Worm (Caenorhabditis elegans) whole organism, mixed stage, embryonic: Measurements from ENCODE around the gene msp-79.
"Not testable (repeated sequence)": the region's sequence is repeated elsewhere in the genome, so short reads cannot be mapped to it uniquely, and the experiment has no call there.

Experiments used
- M03D4.4 ChIP-seq: sonication (generic microtip); optimal IDR thresholded peaks from 2 replicates; lab custom pipeline; 2017; ENCODE audit warnings: mild to moderate bottlenecking, missing genetic modification characterization, missing compliant biosample characterization
- bed-3 ChIP-seq: fragments of 200-800 bp; sonication (Bioruptor generic); optimal IDR thresholded peaks from 3 replicates; lab custom pipeline; 2018; ENCODE audit warnings: mild to moderate bottlenecking, missing genetic modification characterization, moderate library complexity, missing compliant biosample characterization
- blmp-1 ChIP-seq: fragments of 150-350 bp; optimal IDR thresholded peaks from 2 replicates; lab custom pipeline; 2014; ENCODE audit warnings: missing biosample characterization, missing genetic modification characterization
- ceh-39 ChIP-seq: fragments of 150-350 bp; optimal IDR thresholded peaks from 2 replicates; lab custom pipeline; 2014; ENCODE audit warnings: missing biosample characterization, missing genetic modification characterization
- ceh-43 ChIP-seq: fragments of 200-800 bp; sonication (Bioruptor generic); optimal IDR thresholded peaks from 2 replicates; lab custom pipeline; 2018; ENCODE audit warnings: mild to moderate bottlenecking, missing genetic modification characterization, moderate library complexity, missing compliant biosample characterization
- ceh-83 ChIP-seq: fragments of 200-800 bp; sonication (Bioruptor generic); optimal IDR thresholded peaks from 2 replicates; lab custom pipeline; 2018; ENCODE audit warnings: mild to moderate bottlenecking, missing genetic modification characterization, missing compliant biosample characterization
- ces-1 ChIP-seq: fragments of 150-350 bp; optimal IDR thresholded peaks from 2 replicates; lab custom pipeline; 2014; ENCODE audit warnings: missing biosample characterization, missing genetic modification reagents, missing genetic modification characterization
- cnd-1 ChIP-seq: fragments of 200-800 bp; sonication (Bioruptor generic); optimal IDR thresholded peaks from 2 replicates; lab custom pipeline; 2018; ENCODE audit warnings: mild to moderate bottlenecking, missing genetic modification characterization, missing compliant biosample characterization
- drap-1 ChIP-seq: fragments of 200-800 bp; sonication (Bioruptor generic); optimal IDR thresholded peaks from 3 replicates; lab custom pipeline; 2018; ENCODE audit warnings: mild to moderate bottlenecking, missing genetic modification characterization, missing compliant biosample characterization
- elt-1 ChIP-seq: sonication (generic microtip); optimal IDR thresholded peaks from 2 replicates; lab custom pipeline; 2017; ENCODE audit warnings: missing genetic modification characterization, mild to moderate bottlenecking, missing compliant biosample characterization, antibody characterized with exemption, moderate library complexity, borderline replicate concordance; ENCODE audit not compliant: insufficient read depth
- elt-3 ChIP-seq: fragments of 150-350 bp; optimal IDR thresholded peaks from 2 replicates; lab custom pipeline; 2014; ENCODE audit warnings: missing biosample characterization, missing genetic modification characterization
- ham-2 ChIP-seq: fragments of 200-800 bp; sonication (Bioruptor generic); optimal IDR thresholded peaks from 2 replicates; lab custom pipeline; 2018; ENCODE audit warnings: mild to moderate bottlenecking, missing genetic modification characterization, missing compliant biosample characterization
- hlh-1 ChIP-seq: fragments of 150-350 bp; optimal IDR thresholded peaks from 2 replicates; lab custom pipeline; 2014; ENCODE audit warnings: missing biosample characterization, missing genetic modification reagents, missing genetic modification characterization
- lin-32 ChIP-seq: fragments of 200-800 bp; sonication (Bioruptor generic); optimal IDR thresholded peaks from 2 replicates; lab custom pipeline; 2018; ENCODE audit warnings: mild to moderate bottlenecking, missing genetic modification characterization, missing compliant biosample characterization
- lsy-2 ChIP-seq: fragments of 150-350 bp; optimal IDR thresholded peaks from 2 replicates; lab custom pipeline; 2014; ENCODE audit warnings: missing biosample characterization, missing genetic modification characterization
- mab-5 ChIP-seq: fragments of 150-350 bp; optimal IDR thresholded peaks from 2 replicates; lab custom pipeline; 2014; ENCODE audit warnings: missing biosample characterization, missing genetic modification characterization
- mep-1 ChIP-seq: fragments of 150-350 bp; optimal IDR thresholded peaks from 2 replicates; lab custom pipeline; 2017; ENCODE audit warnings: missing biosample characterization, missing genetic modification reagents, missing genetic modification characterization, inconsistent platforms
- nhr-12 ChIP-seq: fragments of 150-350 bp; optimal IDR thresholded peaks from 2 replicates; lab custom pipeline; 2014; ENCODE audit warnings: missing biosample characterization, missing genetic modification characterization
- nhr-2 ChIP-seq: fragments of 150-350 bp; optimal IDR thresholded peaks from 2 replicates; lab custom pipeline; 2014; ENCODE audit warnings: missing biosample characterization, missing genetic modification characterization
- nhr-237 ChIP-seq: fragments of 150-350 bp; optimal IDR thresholded peaks from 2 replicates; lab custom pipeline; 2014; ENCODE audit warnings: missing biosample characterization, missing genetic modification characterization
- nhr-28 ChIP-seq: fragments of 150-350 bp; optimal IDR thresholded peaks from 2 replicates; lab custom pipeline; 2014; ENCODE audit warnings: missing biosample characterization, missing genetic modification characterization
- nhr-76 ChIP-seq: sonication (generic microtip); optimal IDR thresholded peaks from 2 replicates; lab custom pipeline; 2017; ENCODE audit warnings: missing biosample characterization, missing genetic modification characterization
- pha-4 ChIP-seq: fragments of 150-350 bp; optimal IDR thresholded peaks from 2 replicates; lab custom pipeline; 2018; ENCODE audit warnings: missing biosample characterization, missing genetic modification reagents, missing genetic modification characterization
- sem-2 ChIP-seq: fragments of 200-800 bp; sonication (Bioruptor generic); optimal IDR thresholded peaks from 2 replicates; lab custom pipeline; 2018; ENCODE audit warnings: mild to moderate bottlenecking, missing genetic modification characterization, missing compliant biosample characterization
- snpc-4 ChIP-seq: fragments of 150-350 bp; optimal IDR thresholded peaks from 2 replicates; lab custom pipeline; 2014; ENCODE audit warnings: missing biosample characterization, missing genetic modification characterization
- sptf-1 ChIP-seq: sonication (generic microtip); optimal IDR thresholded peaks from 2 replicates; lab custom pipeline; 2017; ENCODE audit warnings: mild to moderate bottlenecking, missing genetic modification characterization, moderate library complexity, missing compliant biosample characterization
- tbx-8 ChIP-seq: fragments of 200-800 bp; sonication (Bioruptor generic); optimal IDR thresholded peaks from 2 replicates; lab custom pipeline; 2018; ENCODE audit warnings: mild to moderate bottlenecking, missing genetic modification characterization, moderate library complexity, missing compliant biosample characterization
- unc-120 ChIP-seq: sonication (generic microtip); optimal IDR thresholded peaks from 2 replicates; lab custom pipeline; 2017; ENCODE audit warnings: missing genetic modification characterization, missing compliant biosample characterization; ENCODE audit not compliant: poor library complexity, severe bottlenecking
- unc-39 ChIP-seq: fragments of 150-350 bp; optimal IDR thresholded peaks from 2 replicates; lab custom pipeline; 2014; ENCODE audit warnings: missing biosample characterization, missing genetic modification characterization
- unc-62 ChIP-seq: fragments of 150-350 bp; optimal IDR thresholded peaks from 2 replicates; lab custom pipeline; 2014; ENCODE audit warnings: missing biosample characterization, missing genetic modification reagents, missing genetic modification characterization
- ztf-11 ChIP-seq: fragments of 150-350 bp; optimal IDR thresholded peaks from 2 replicates; lab custom pipeline; 2014; ENCODE audit warnings: missing biosample characterization, missing genetic modification characterization

Gene msp-79

DNA sequence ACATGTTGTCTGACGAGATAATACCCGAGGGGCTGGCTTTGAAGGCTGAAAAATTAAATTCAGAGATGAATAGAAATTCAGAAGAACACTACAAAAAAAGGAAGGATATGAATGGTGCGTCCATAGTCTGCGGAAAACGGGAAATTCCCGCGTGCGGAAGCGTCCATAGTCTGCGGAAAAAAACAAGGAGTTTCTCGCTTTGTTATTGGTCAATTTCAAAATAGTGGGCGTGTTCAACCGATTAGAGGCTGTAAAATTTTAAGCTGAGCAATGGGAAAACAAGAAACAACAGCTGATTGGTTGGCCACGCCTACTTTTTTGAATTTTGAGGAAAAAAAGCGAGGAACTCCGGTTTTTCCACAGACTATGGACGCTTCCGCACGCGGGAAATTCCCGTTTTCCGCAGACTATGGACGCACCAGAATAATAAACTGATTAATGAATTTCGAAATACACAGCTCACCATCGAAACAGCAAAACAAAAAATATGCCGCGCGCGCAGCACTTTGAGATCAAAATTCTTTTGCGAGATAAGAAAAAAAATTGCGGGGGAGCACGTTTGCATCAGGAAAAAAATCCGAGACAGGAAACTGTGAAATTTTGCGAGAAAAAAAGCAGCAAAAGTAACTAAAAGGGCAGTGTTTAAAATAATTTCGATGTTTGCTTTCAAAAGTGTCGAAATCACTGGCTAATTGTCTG is 26.0 kb downstream of the msp-79 start, which contains the start of gene gln-6:
TSS of gene gln-6 (minus strand) at position 51 of the 699 bp plus-strand sequence.
- not testable (repeated sequence) for TF ChIP-seq tbx-8 (GFP tag; lab: Kevin White, UChicago); elt-1 (tag; lab: Kevin White, UChicago); ces-1 (GFP tag; lab: Kevin White, UChicago)

DNA sequence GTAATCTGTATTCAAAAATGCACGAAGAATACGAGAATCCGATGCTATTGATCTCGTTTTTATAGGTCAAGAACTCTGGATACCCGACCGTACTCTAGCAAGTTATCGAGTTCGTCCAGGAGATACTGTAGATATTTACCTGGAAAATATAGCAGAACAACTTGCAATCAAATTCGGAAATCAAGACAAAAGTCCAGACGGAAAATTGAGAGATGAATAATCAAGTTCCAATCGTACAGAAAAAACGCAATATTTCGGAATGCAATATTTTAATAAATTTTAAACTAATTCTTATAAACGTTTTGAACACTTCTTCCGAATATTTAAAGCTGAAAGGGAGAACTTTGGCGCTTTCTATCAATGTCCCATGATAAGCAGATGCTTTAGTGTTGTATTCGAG is 28.0 kb downstream of the msp-79 start:
- TF ChIP-seq lsy-2 (tag; lab: Kevin White, UChicago) = no peak
- no peak for TF ChIP-seq lin-32 (GFP tag; lab: Kevin White, UChicago)
- no peak for TF ChIP-seq ham-2 (GFP tag; lab: Kevin White, UChicago)
- TF ChIP-seq cnd-1 (tag; lab: Kevin White, UChicago) = no peak
- TF ChIP-seq nhr-2 = no peak
- TF ChIP-seq ces-1 (GFP tag; lab: Kevin White, UChicago) = no peak
- no peak for TF ChIP-seq tbx-8 (GFP tag; lab: Kevin White, UChicago)
- TF ChIP-seq unc-120 (tag; lab: Kevin White, UChicago) = no peak
- TF ChIP-seq mab-5 (tag; lab: Kevin White, UChicago) = no peak
- no peak for TF ChIP-seq drap-1 (GFP tag; lab: Kevin White, UChicago)
- no peak for TF ChIP-seq nhr-28 (tag; lab: Kevin White, UChicago)
- TF ChIP-seq pha-4 (tag; lab: Kevin White, UChicago) = no peak
- TF ChIP-seq ceh-39 (tag; lab: Kevin White, UChicago) = no peak
- TF ChIP-seq hlh-1 = no peak
- TF ChIP-seq ztf-11 (tag; lab: Kevin White, UChicago) = no peak
- TF ChIP-seq sptf-1 (tag; lab: Kevin White, UChicago) = no peak

- TF ChIP-seq pha-4 (tag; lab: Kevin White, UChicago) = no peak
- TF ChIP-seq lsy-2 (tag; lab: Kevin White, UChicago) = no peak
- TF ChIP-seq nhr-2 = no peak
- TF ChIP-seq nhr-237 (tag; lab: Kevin White, UChicago) = no peak
- TF ChIP-seq blmp-1 = no peak
- no peak for TF ChIP-seq nhr-76
- TF ChIP-seq elt-3 = no peak
- no peak for TF ChIP-seq nhr-28 (tag; lab: Kevin White, UChicago)
- no peak for TF ChIP-seq elt-1 (tag; lab: Kevin White, UChicago)
- no peak for TF ChIP-seq cnd-1 (tag; lab: Kevin White, UChicago)
- no peak for TF ChIP-seq mab-5 (tag; lab: Kevin White, UChicago)
- no peak for TF ChIP-seq sem-2 (GFP tag; lab: Kevin White, UChicago)
- no peak for TF ChIP-seq ceh-83 (GFP tag; lab: Kevin White, UChicago)
- TF ChIP-seq unc-39 (tag; lab: Kevin White, UChicago) = no peak
- no peak for TF ChIP-seq nhr-12
These were observed 28.8 kb downstream of the msp-79 start, which contains the start of gene C28D4.10 for ce11 chrIV:9738194-9738593. C28D4.10 (plus strand) TSS chrIV:9738494.

- TF ChIP-seq mep-1 (tag; lab: Kevin White, UChicago) = no peak
- no peak for TF ChIP-seq nhr-2
- no peak for TF ChIP-seq lsy-2 (tag; lab: Kevin White, UChicago)
These were observed 29.7 kb downstream of the msp-79 start, which contains the start of gene cka-1 for ce11 chrIV:9737204-9737790. cka-1 (minus strand) TSS chrIV:9737621.

DNA sequence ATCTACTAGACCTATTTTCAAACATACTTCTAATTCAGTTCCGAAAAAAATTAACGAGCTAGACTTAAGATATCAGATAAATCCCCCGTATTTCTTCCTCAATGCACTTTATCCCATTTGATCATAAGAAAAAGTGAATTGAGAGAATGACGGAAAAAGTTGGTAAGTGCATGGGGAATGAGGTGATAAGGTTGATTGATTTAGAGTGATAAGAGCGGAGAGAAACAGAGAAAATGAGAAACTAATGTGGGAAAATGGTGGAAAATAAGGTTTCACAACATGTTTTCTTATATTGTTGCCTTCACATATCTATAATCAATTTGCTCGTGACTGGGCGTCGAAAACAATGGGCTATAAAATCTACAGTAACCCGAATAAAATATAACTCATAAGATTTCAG is 31.2 kb downstream of the msp-79 start:
- no peak for TF ChIP-seq nhr-2
- TF ChIP-seq ceh-83 (GFP tag; lab: Kevin White, UChicago) = no peak
- TF ChIP-seq ztf-11 (tag; lab: Kevin White, UChicago) = no peak
- no peak for TF ChIP-seq sem-2 (GFP tag; lab: Kevin White, UChicago)
- no peak for TF ChIP-seq unc-62
- TF ChIP-seq ceh-43 = no peak
- TF ChIP-seq drap-1 (GFP tag; lab: Kevin White, UChicago) = no peak
- TF ChIP-seq nhr-237 (tag; lab: Kevin White, UChicago) = no peak
- no peak for TF ChIP-seq M03D4.4
- no peak for TF ChIP-seq mab-5 (tag; lab: Kevin White, UChicago)
- TF ChIP-seq blmp-1 = no peak
- TF ChIP-seq elt-1 (tag; lab: Kevin White, UChicago) = no peak
- no peak for TF ChIP-seq bed-3 (GFP tag; lab: Kevin White, UChicago)
- no peak for TF ChIP-seq unc-120 (tag; lab: Kevin White, UChicago)
- TF ChIP-seq sptf-1 (tag; lab: Kevin White, UChicago) = no peak
- no peak for TF ChIP-seq snpc-4 (tag; lab: Kevin White, UChicago)
- TF ChIP-seq, all 35 proteins: peak for 0
